Fruit fly (Drosophila melanogaster) whole organism: ENCODE measurements around the gene Ddrgk1.

ENCODE experiments used
- CG8478 ChIP-seq: fragments of >200 bp; optimal IDR thresholded peaks from 2 replicates; lab custom pipeline; 2018; ENCODE audit warnings: inconsistent platforms
- Dll ChIP-seq: fragments of >200 bp; optimal IDR thresholded peaks from 2 replicates; lab custom pipeline; 2017
- EcR ChIP-seq, 2 experiments: fragments of >200 bp; optimal IDR thresholded peaks; 2 replicates each; lab custom pipeline; 2017; ENCODE audit warnings: missing biosample characterization in 2 of 2, missing genetic modification characterization in 2 of 2, missing genetic modification reagents in 2 of 2
- pan ChIP-seq: fragments of >200 bp; optimal IDR thresholded peaks from 2 replicates; lab custom pipeline; 2017
- psq ChIP-seq: fragments of >200 bp; optimal IDR thresholded peaks from 2 replicates; lab custom pipeline; 2017
- usp ChIP-seq: fragments of >200 bp; optimal IDR thresholded peaks from 2 replicates; lab custom pipeline; 2017; ENCODE audit warnings: missing biosample characterization, missing genetic modification characterization, mixed read lengths

Ddrgk1 gene

DNA sequence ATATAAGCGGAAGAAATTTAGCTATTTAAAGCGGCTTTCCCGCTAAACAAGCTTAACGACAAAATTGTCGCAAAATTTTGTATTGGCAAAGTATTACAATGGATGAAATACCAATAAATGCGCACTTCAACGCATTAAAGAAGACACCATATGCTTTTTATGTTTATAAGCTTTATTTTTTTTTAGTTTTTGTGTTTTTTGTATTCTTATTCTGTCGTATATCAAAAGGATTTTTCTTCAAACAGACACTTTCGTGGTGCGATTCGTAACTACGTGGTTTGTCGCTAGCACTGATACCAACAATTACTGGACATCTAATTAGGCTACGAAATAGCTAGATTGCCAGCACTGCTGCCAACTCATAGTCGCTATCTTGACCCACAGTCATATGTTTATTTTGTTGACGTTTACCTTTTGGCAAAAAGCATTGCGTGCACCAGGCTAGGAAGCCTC is at the start of gene Ddrgk1:
Gene Ddrgk1 (plus strand): TSS at position 387 of the 453 bp plus-strand sequence.
- TF ChIP-seq pan (lab: Kevin White, UChicago), result no peak
- TF ChIP-seq EcR (GFP tag; optimal IDR thresholded peaks at IDR 0.05; lab: Kevin White, UChicago), result no peak
- no peak for TF ChIP-seq CG8478 (lab: Kevin White, UChicago)

DNA sequence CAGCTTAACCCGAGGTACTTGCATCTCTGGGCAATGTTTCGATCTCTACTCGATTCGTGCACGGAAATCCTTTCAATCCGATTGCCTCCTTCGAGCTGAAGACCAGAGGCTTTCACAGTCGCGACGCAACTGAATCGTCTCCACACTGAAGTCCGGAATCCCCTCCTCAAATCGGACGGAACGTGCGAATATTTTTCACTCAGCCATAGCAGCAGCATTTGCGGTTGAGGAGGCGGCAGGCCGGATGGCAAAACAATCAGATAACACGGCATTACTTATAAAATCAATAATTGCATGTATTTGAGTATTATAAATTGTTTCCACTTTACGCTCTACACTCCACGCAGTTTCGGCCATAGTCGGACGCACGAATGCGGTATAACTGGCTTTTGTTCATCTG is 46.8 kb upstream of the Ddrgk1 start, which contains the start of gene Snmp1:
Gene Snmp1 (minus strand): TSS at position 101 of the 400 bp plus-strand sequence.
- no peak for TF ChIP-seq EcR (GFP tag; optimal IDR thresholded peaks at IDR 0.05; lab: Kevin White, UChicago)
- no peak for TF ChIP-seq Dll
- no peak for TF ChIP-seq psq (lab: Kevin White, UChicago)
- no peak for TF ChIP-seq pan (lab: Kevin White, UChicago)
- no peak for TF ChIP-seq usp (GFP tag; lab: Kevin White, UChicago)
- no peak for TF ChIP-seq CG8478 (lab: Kevin White, UChicago)

DNA sequence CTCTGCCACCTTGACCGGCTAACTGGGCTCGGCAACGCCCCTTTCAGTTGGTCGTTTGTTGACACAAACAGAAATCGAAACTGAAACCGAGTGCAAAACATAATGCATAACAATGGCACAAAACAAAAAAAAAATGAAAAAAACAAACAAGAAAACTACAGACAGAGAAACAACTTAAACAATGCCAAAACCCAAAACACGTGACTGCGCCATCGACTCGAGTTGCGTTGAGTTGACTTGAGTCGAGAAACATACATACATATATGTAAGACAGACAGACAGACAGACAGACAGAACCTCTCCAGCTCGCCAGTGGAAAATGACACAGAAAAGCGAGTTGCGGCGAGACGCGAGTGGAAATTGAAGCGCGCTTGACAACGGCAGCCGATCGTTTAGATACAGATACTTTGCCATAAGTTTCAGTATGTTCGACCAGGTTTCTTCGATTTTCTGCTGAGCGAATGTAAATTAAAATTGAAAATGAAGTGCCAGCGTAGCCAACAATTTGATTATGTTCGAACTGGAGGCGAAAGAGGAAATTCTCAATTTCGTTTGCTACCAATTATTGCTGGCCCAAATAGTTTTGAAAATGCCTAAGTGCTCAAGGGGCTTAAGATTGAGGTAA is 45.2 kb upstream of the Ddrgk1 start:
- TF ChIP-seq usp (GFP tag; lab: Kevin White, UChicago) (no peak), psq (lab: Kevin White, UChicago) (no peak), CG8478 (lab: Kevin White, UChicago) (no peak), Dll (no peak), pan (lab: Kevin White, UChicago) (no peak), EcR (GFP tag; optimal IDR thresholded peaks at IDR 0.05; lab: Kevin White, UChicago) (no peak)

DNA sequence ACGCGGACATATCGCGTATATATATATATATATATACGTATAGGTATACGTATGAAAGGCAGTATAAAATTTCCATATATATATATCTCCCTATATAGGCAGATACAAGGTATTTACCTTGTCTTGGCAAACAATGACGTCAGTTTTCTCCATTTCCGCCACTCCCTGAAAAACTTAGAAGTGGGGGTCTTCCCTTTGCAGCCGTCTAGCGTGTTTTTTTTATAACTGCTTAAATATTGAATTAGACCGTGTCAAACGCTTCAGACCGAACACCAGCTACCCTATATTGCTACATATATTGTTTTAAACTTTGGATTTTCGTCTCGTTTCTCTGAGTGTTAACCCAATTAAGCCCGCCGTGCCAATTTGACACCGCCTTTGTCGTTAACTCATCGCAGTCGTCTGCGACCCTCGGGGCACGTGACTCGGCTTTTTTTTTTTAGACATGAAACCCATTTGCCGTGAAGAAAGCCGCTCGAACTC is 38.2 kb upstream of the Ddrgk1 start:
- no peak for TF ChIP-seq EcR (GFP tag; optimal IDR thresholded peaks at IDR 0.05; lab: Kevin White, UChicago)
- no peak for TF ChIP-seq CG8478 (lab: Kevin White, UChicago)
- TF ChIP-seq usp (GFP tag; lab: Kevin White, UChicago), result no peak
- no peak for TF ChIP-seq psq (lab: Kevin White, UChicago)
- TF ChIP-seq Dll, result no peak
- no peak for TF ChIP-seq pan (lab: Kevin White, UChicago)

DNA sequence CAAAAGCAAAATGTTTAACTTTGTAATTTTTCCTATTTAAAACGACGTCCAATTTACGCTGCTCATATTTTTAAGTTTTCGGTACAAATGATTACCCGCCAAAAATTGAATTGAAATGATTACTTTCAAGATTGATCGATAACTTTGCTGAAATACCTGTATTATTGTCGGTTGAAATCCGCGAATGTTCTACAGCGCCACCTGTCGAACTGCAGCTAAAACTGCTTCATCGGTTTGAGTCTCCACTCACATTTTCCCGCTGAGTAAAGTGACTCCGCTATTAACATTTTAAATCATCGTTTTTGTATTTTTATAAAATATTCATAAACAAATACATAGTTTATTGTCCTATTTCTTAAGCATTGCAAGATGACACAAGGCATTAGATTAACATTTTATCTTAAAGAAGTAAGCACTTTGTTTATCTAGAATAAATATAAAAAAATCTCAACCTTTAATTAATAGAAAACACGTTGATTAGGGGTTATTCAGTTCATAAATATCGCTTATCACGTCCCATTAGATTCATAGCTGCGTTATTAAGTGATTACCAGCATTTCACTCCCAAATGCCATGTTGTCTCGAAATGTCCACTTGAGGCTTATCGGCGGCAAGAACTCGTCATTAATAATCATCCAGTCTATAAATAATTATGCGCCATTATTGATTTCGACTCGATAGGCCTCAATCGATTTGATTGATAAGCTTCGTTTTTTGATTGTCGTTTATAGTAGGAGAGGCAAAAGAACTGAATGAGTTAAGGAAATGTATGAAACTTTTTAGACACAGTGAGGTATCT is 35.1 kb upstream of the Ddrgk1 start:
- TF ChIP-seq usp (GFP tag; lab: Kevin White, UChicago), result no peak

DNA sequence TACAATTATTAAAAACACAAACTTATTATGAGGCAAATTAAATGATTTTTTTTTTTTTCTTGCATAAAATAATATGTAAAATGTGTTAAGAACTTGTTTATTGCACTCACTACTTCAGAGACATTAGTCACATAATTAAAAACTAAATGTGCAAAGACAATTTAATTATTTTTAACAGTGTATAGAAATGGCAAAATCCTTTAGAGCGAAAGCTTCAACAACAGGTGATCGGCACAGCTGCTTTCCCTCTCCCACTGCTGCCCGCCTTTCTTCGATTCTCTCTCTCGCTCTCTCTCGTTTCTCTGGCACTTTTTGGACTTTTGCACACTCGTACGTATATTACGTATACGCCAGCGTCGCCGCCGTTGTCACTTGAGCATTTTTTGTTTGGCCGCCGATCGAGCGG is 34.5 kb upstream of the Ddrgk1 start:
- no peak for TF ChIP-seq CG8478 (lab: Kevin White, UChicago)
- TF ChIP-seq Dll, result no peak
- no peak for TF ChIP-seq psq (lab: Kevin White, UChicago)
- no peak for TF ChIP-seq usp (GFP tag; lab: Kevin White, UChicago)
- TF ChIP-seq EcR (GFP tag; optimal IDR thresholded peaks at IDR 0.05; lab: Kevin White, UChicago), result no peak
- no peak for TF ChIP-seq pan (lab: Kevin White, UChicago)

DNA sequence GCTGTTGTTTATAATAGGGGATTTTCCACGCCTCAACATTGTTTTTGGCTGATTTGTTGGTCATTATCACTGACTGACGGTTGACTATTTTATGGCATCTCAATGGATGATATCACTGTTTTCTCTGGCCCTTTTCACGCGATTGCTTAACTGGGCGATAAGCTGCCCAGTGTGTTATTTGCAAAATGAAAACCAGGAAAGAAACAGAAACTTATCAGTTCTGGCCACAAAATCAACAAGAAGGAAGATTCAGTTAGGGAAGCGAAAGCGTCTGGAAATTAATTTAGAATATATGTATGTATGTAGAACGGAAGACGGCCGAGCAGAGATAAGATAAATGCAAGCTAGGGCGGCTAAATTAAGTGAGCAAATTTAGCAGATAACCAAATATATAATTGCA is 32.9 kb upstream of the Ddrgk1 start:
- TF ChIP-seq Dll (no peak), CG8478 (lab: Kevin White, UChicago) (no peak), usp (GFP tag; lab: Kevin White, UChicago) (no peak), EcR (GFP tag; optimal IDR thresholded peaks at IDR 0.05; lab: Kevin White, UChicago) (no peak), pan (lab: Kevin White, UChicago) (no peak), psq (lab: Kevin White, UChicago) (no peak)

DNA sequence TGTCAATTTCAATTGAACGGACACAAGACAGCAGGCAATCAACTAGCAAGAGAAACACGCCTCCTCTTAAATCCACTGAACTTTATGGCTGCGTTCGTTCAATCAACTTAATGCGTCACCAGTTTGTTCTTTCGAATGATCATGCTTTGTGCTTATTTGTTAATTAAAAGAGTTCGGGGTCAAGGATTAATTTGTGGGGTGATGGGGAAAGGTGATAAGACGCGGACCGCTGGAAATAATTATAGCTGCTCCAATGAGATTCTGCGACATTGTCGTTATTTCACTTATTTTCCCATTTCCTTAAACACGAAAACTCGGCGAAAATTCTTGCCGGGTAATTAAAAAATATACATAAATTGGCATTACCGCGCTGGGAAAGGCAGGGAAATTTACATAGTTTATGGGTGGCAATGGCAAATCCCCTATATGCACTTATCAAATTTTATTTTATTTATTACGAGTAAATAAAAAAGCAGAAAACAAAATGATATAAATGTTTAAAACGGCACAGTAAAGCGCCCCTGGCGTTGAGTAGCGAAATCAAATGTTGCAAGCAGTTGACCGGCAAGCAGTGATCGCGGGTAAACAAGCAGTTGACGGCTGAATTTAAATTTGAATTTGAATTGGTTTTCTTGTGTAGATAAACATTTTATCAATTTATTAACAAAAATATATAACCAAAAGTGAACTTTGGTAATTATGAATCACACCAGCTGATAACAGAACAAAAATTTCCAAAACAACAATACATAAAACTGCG is 30.3 kb upstream of the Ddrgk1 start:
- TF ChIP-seq usp (GFP tag; lab: Kevin White, UChicago) (no peak), CG8478 (lab: Kevin White, UChicago) (no peak), EcR (GFP tag; optimal IDR thresholded peaks at IDR 0.05; lab: Kevin White, UChicago) (no peak), pan (lab: Kevin White, UChicago) (no peak), psq (lab: Kevin White, UChicago) (no peak), Dll (no peak)

DNA sequence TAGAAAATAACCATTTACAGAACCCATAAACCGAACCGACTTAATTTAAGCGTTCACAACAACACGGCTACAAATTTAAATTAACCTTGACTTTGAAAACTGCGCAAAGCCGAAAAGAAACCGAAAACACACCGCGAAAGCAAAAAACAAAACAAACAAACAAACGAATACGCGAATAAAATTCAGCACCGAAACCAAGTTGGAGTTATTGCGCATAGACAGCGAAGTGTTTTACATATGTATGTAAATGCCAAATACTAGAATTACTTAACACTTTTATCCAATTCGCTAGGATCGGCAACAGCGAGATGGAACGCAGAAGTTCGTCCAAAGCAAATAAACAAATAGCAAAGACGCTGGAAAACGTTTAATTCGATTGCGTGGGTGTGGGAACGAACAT is 29.2 kb upstream of the Ddrgk1 start:
- TF ChIP-seq Dll (no peak), pan (lab: Kevin White, UChicago) (no peak), psq (lab: Kevin White, UChicago) (no peak), usp (GFP tag; lab: Kevin White, UChicago) (no peak), CG8478 (lab: Kevin White, UChicago) (no peak), EcR (GFP tag; optimal IDR thresholded peaks at IDR 0.05; lab: Kevin White, UChicago) (no peak)

DNA sequence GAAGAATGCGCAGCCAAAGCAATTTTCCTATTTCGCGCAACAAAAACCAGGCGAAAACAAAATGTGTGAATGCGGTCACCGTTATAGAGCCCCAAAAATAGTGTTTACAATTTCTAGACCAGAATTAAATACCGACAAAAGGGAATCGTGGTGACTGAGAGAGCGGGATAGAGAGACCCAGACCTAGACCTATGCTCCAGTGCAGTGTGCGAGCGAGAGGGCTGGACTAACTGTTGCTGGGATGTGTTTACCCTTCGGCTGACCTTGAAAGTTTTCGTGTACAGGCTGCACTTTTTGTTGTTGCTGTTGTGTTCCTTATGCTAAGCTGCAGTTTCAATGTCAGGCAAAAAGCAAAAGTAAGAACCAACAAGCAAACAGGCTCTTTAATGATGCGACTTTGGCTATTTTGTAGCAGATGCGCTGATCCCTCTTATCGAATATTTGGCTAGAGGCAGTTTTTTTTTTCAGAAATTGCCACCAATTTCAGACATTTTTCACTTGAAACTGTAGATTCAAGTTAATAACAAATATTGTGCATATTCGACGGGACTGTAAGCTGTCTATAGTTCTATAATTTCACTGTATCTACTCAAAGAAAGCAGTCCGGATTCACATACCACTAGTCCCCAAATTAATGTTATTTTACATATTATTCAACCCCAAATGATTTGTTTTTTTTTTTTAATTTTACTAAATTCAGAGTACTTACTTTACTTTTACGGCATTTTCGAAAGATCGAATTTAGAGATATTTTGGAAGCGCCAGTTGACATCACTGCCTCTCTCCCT is 28.1 kb upstream of the Ddrgk1 start:
- TF ChIP-seq psq (lab: Kevin White, UChicago), result no peak
- no peak for TF ChIP-seq Dll
- no peak for TF ChIP-seq usp (GFP tag; lab: Kevin White, UChicago)
- no peak for TF ChIP-seq pan (lab: Kevin White, UChicago)
- no peak for TF ChIP-seq CG8478 (lab: Kevin White, UChicago)
- TF ChIP-seq EcR (GFP tag; optimal IDR thresholded peaks at IDR 0.05; lab: Kevin White, UChicago), result no peak
